Worm (Caenorhabditis elegans): ENCODE measurements around the gene Y62H9A.4.

DNA sequence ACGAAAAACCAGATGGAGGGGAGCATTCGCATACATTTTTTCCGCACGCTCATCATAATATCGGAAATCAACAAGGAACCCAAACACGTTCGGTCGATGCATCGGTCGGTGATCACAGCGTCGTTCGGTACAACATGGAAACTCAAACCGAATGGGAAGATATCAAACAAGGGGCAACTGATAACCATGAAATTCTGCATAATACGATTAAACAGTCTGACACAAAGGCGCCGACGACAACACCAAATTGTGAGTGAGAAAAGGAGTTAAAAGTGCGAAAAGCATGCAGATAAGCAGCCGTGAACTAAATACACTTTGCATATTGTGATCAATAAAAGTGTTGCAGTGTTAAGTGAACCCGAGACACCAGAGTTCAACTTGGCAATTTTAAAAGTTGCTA, 45.3 kb downstream of the Y62H9A.4 start:
- TF ChIP-seq fos-1 (tag; optimal IDR thresholded peaks at IDR 0.05) (no peak), tbx-2 (tag; optimal IDR thresholded peaks at IDR 0.05) (no peak), skn-1 (tag; optimal IDR thresholded peaks at IDR 0.05) (no peak), ztf-11 (tag; optimal IDR thresholded peaks at IDR 0.05) (no peak), nhr-76 (tag; optimal IDR thresholded peaks at IDR 0.05) (no peak), jun-1 (tag; optimal IDR thresholded peaks at IDR 0.05) (no peak), ama-1 (optimal IDR thresholded peaks at IDR 0.05) (no peak), pqm-1 (tag; optimal IDR thresholded peaks at IDR 0.05) (no peak), snu-23 (GFP tag; optimal IDR thresholded peaks at IDR 0.05) (no peak), ceh-8 (GFP tag; optimal IDR thresholded peaks at IDR 0.05) (no peak), mdl-1 (tag; optimal IDR thresholded peaks at IDR 0.05) (no peak), nhr-237 (tag; optimal IDR thresholded peaks at IDR 0.05) (no peak)

Data from whole organism, L1 larva.